Worm (Caenorhabditis elegans): ENCODE measurements around the gene hpo-40.
A peak's percentile ranks its signal among the peaks of the same experiment; 100 is the strongest.

hpo-40 gene

ce11 chrV:10204863-10205338, 7.8 kb upstream of the hpo-40 start, which contains the start of the genes ZK856.19 and ZK856.11:
Gene ZK856.19 (minus strand): TSS chrV:10204913.
Gene ZK856.11 (minus strand): TSS chrV:10204938.
- TF ChIP-seq pag-3 (tag; optimal IDR thresholded peaks at IDR 0.05; ENCODE audit: borderline replicate concordance, insufficient read depth) (no peak), lin-39 (tag; optimal IDR thresholded peaks at IDR 0.05) (peak; percentile 37), unc-86 (tag; optimal IDR thresholded peaks at IDR 0.05) (peak; percentile 54), lin-14 (GFP tag; optimal IDR thresholded peaks at IDR 0.05) (peak; percentile 69), egl-27 (tag; optimal IDR thresholded peaks at IDR 0.05) (no peak), ets-5 (GFP tag; IDR thresholded peaks at IDR 0.05) (no peak), ceh-88 (GFP tag; IDR thresholded peaks at IDR 0.05) (no peak), tbx-2 (tag; optimal IDR thresholded peaks at IDR 0.05) (peak; percentile 78), blmp-1 (tag; optimal IDR thresholded peaks at IDR 0.05) (peak; percentile 76), ces-1 (GFP tag; optimal IDR thresholded peaks at IDR 0.05) (no peak), unc-98 (GFP tag; IDR thresholded peaks at IDR 0.05) (no peak), egl-13 (tag; optimal IDR thresholded peaks at IDR 0.05) (no peak), fos-1 (tag; optimal IDR thresholded peaks at IDR 0.05) (peak; percentile 27), nhr-19 (GFP tag; conservative IDR thresholded peaks at IDR 0.05) (peak; percentile 75), skn-1 (tag; optimal IDR thresholded peaks at IDR 0.05) (peak; percentile 37), ztf-11 (tag; optimal IDR thresholded peaks at IDR 0.05) (no peak), efl-1 (optimal IDR thresholded peaks at IDR 0.05) (peak; percentile 63 to 74), efl-1 (GFP tag; optimal IDR thresholded peaks at IDR 0.05 in 1 of 2) (peak; percentile 66 to 97), lin-15B (tag; optimal IDR thresholded peaks at IDR 0.05) (peak; percentile 78), lin-13 (GFP tag; optimal IDR thresholded peaks at IDR 0.05) (peak; percentile 1), grh-1 (GFP tag; IDR thresholded peaks at IDR 0.05) (peak; percentile 55; the same call in 1 of the 2 replicates), ceh-63 (GFP tag; optimal IDR thresholded peaks at IDR 0.05) (no peak), nhr-76 (tag; optimal IDR thresholded peaks at IDR 0.05) (no peak), nhr-11 (tag; optimal IDR thresholded peaks at IDR 0.05) (peak; percentile 33), sox-4 (tag; optimal IDR thresholded peaks at IDR 0.05) (peak; percentile 0), lin-35 (GFP tag; optimal IDR thresholded peaks at IDR 0.05) (peak; percentile 70 to 75), snu-23 (GFP tag; optimal IDR thresholded peaks at IDR 0.05) (peak; percentile 79), Y116A8C.19 (tag; optimal IDR thresholded peaks at IDR 0.05; ENCODE audit: borderline replicate concordance) (no peak), snpc-4 (tag; optimal IDR thresholded peaks at IDR 0.05) (peak; percentile 69), zag-1 (tag; optimal IDR thresholded peaks at IDR 0.05) (no peak), unc-30 (tag; optimal IDR thresholded peaks at IDR 0.05) (no peak), zip-4 (GFP tag; optimal IDR thresholded peaks at IDR 0.05) (peak; percentile 4), fkh-4 (tag; optimal IDR thresholded peaks at IDR 0.05; ENCODE audit: borderline replicate concordance) (no peak), mab-9 (GFP tag; IDR thresholded peaks at IDR 0.05) (no peak), ceh-8 (GFP tag; optimal IDR thresholded peaks at IDR 0.05) (no peak), elt-2 (tag; optimal IDR thresholded peaks at IDR 0.05) (peak; percentile 31), nhr-237 (tag; optimal IDR thresholded peaks at IDR 0.05) (no peak), rnt-1 (tag; optimal IDR thresholded peaks at IDR 0.05) (peak; percentile 70), tlp-1 (tag; optimal IDR thresholded peaks at IDR 0.05) (no peak), pax-3 (tag; optimal IDR thresholded peaks at IDR 0.05) (no peak), C04F5.9 (tag; optimal IDR thresholded peaks at IDR 0.05) (no peak), dsc-1 (tag; optimal IDR thresholded peaks at IDR 0.05) (peak; percentile 69), ztf-4 (tag; optimal IDR thresholded peaks at IDR 0.05) (no peak), nhr-84 (tag; optimal IDR thresholded peaks at IDR 0.05) (no peak), hpl-2 (GFP tag; optimal IDR thresholded peaks at IDR 0.05) (no peak), nhr-20 (tag; optimal IDR thresholded peaks at IDR 0.05) (peak; percentile 78), mep-1 (tag; optimal IDR thresholded peaks at IDR 0.05) (peak; percentile 88), mdl-1 (tag; optimal IDR thresholded peaks at IDR 0.05) (no peak), isw-1 (GFP tag; IDR thresholded peaks at IDR 0.05) (peak; percentile 58), F16B12.6 (tag; optimal IDR thresholded peaks at IDR 0.05) (peak; percentile 36), nhr-85 (tag) (peak; percentile 86), sptf-1 (tag; optimal IDR thresholded peaks at IDR 0.05) (no peak), pqm-1 (tag; optimal IDR thresholded peaks at IDR 0.05) (no peak), C16A3.4 (tag; optimal IDR thresholded peaks at IDR 0.05) (peak; percentile 68)
